Fruit fly (Drosophila melanogaster): ENCODE data around the gene CG14330.

CG14330 gene

dm6 chr3R:17426265-17426664 is 30.3 kb downstream of the CG14330 start:
- no peak for TF ChIP-seq tj (GFP tag; optimal IDR thresholded peaks at IDR 0.05)
- TF ChIP-seq Clk (GFP tag; optimal IDR thresholded peaks at IDR 0.05), result no peak
- no peak for TF ChIP-seq Crg-1 (GFP tag; optimal IDR thresholded peaks at IDR 0.05)
- TF ChIP-seq CG11617 (GFP tag; optimal IDR thresholded peaks at IDR 0.05), result no peak
- TF ChIP-seq cic (GFP tag; optimal IDR thresholded peaks at IDR 0.05), result no peak
- no peak for TF ChIP-seq CG7045 (GFP tag; optimal IDR thresholded peaks at IDR 0.05)
- no peak for TF ChIP-seq bab1 (GFP tag; optimal IDR thresholded peaks at IDR 0.05)
- TF ChIP-seq toe (GFP tag; optimal IDR thresholded peaks at IDR 0.05), result no peak
- no peak for TF ChIP-seq ovo (GFP tag; optimal IDR thresholded peaks at IDR 0.05)
- no peak for TF ChIP-seq CG14711 (tag; optimal IDR thresholded peaks at IDR 0.05)
- no peak for TF ChIP-seq pad (GFP tag; optimal IDR thresholded peaks at IDR 0.05)
- TF ChIP-seq CG5204 (GFP tag; optimal IDR thresholded peaks at IDR 0.05), result no peak
- no peak for TF ChIP-seq cnc (optimal IDR thresholded peaks at IDR 0.05)
- TF ChIP-seq CG33017 (tag; optimal IDR thresholded peaks at IDR 0.05), result no peak

DNA sequence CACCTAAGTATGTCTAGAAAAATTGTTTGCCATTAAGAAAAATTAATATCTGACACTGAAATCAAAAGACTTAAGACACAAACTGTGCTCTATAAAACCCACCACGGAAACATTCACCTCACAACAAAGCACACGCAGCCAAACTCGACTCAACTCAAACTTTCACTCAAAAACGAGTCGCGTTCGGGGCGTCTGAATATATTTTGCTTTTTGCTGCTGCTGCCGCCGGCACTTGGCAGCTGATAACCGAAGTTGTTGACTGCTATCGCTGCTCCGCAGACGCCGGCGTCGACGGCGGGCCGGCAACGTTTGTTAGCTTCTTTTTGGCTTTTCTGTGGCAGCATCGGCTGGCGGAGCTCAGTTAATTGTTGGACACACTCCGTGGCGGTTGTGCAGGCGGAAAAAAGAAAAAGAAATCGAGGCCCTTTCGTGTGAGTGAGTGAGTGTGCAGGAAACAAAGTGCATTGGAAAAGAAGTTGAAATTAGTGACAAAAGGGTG is 31.1 kb downstream of the CG14330 start, which contains the start of gene cysu:
cysu (plus strand) TSS at position 352 of the 499 bp plus-strand sequence.
- TF ChIP-seq Mnt (GFP tag; optimal IDR thresholded peaks at IDR 0.05) (no peak), CG7101 (tag; optimal IDR thresholded peaks at IDR 0.05) (no peak), CG12768 (GFP tag; optimal IDR thresholded peaks at IDR 0.05) (no peak), bab1 (GFP tag; optimal IDR thresholded peaks at IDR 0.05) (no peak), ovo (GFP tag; optimal IDR thresholded peaks at IDR 0.05) (no peak), Hr96 (GFP tag; optimal IDR thresholded peaks at IDR 0.05) (no peak), Crg-1 (GFP tag; optimal IDR thresholded peaks at IDR 0.05) (no peak), CG5204 (GFP tag; optimal IDR thresholded peaks at IDR 0.05) (no peak), cnc (optimal IDR thresholded peaks at IDR 0.05) (no peak), CG7045 (GFP tag; optimal IDR thresholded peaks at IDR 0.05) (no peak), cic (GFP tag; optimal IDR thresholded peaks at IDR 0.05) (no peak), pad (GFP tag; optimal IDR thresholded peaks at IDR 0.05) (no peak)

dm6 chr3R:17422102-17422501 is 34.5 kb downstream of the CG14330 start, which contains the start of gene CG14332:
Gene CG14332, minus strand, starts transcription at chr3R:17422202.
- TF ChIP-seq toe (GFP tag; optimal IDR thresholded peaks at IDR 0.05) (no peak), bab1 (GFP tag; optimal IDR thresholded peaks at IDR 0.05) (no peak), CG14711 (tag; optimal IDR thresholded peaks at IDR 0.05) (no peak), pad (GFP tag; optimal IDR thresholded peaks at IDR 0.05) (no peak), Crg-1 (GFP tag; optimal IDR thresholded peaks at IDR 0.05) (no peak), CG11617 (GFP tag; optimal IDR thresholded peaks at IDR 0.05) (no peak), kay (GFP tag; ENCODE audit: borderline replicate concordance) (no peak), Mnt (GFP tag; optimal IDR thresholded peaks at IDR 0.05) (no peak), Clk (GFP tag; optimal IDR thresholded peaks at IDR 0.05) (no peak), tj (GFP tag; optimal IDR thresholded peaks at IDR 0.05) (no peak), CG7045 (GFP tag; optimal IDR thresholded peaks at IDR 0.05) (no peak), CG1620 (GFP tag; optimal IDR thresholded peaks at IDR 0.05) (no peak), CG12768 (GFP tag; optimal IDR thresholded peaks at IDR 0.05) (no peak), cic (GFP tag; optimal IDR thresholded peaks at IDR 0.05) (no peak), CG5204 (GFP tag; optimal IDR thresholded peaks at IDR 0.05) (no peak), ovo (GFP tag; optimal IDR thresholded peaks at IDR 0.05) (no peak), CG33017 (tag; optimal IDR thresholded peaks at IDR 0.05) (no peak), cnc (optimal IDR thresholded peaks at IDR 0.05) (no peak), Hr96 (GFP tag; optimal IDR thresholded peaks at IDR 0.05) (no peak), CG7101 (tag; optimal IDR thresholded peaks at IDR 0.05) (no peak)

DNA sequence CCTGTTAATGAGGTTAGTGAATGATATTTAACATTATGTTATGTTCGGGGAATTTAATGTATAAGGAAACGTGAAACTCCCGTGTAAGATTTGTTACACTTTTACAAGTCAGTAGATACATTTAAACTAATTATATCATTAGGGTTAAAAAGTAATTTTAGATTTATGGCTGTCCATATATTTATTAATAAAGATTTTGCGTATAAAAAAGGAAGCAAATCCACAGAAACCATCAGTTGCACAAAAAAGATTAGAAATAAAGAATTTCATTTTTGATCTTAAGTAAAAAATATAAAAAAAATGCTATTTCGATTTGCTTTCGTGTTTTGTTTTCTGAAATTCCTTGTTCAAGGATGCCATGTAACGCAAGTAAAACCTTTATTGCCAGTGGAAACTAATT is 36.2 kb downstream of the CG14330 start, which contains the start of gene CG42835:
CG42835 (plus strand) TSS at position 301 of the 400 bp plus-strand sequence.
- TF ChIP-seq bab1 (GFP tag; optimal IDR thresholded peaks at IDR 0.05), result no peak
- no peak for TF ChIP-seq CG1620 (GFP tag; optimal IDR thresholded peaks at IDR 0.05)
- no peak for TF ChIP-seq CG7101 (tag; optimal IDR thresholded peaks at IDR 0.05)
- no peak for TF ChIP-seq Mnt (GFP tag; optimal IDR thresholded peaks at IDR 0.05)
- no peak for TF ChIP-seq kay (GFP tag; ENCODE audit: borderline replicate concordance)
- TF ChIP-seq ovo (GFP tag; optimal IDR thresholded peaks at IDR 0.05), result no peak
- no peak for TF ChIP-seq CG14711 (tag; optimal IDR thresholded peaks at IDR 0.05)
- no peak for TF ChIP-seq CG5204 (GFP tag; optimal IDR thresholded peaks at IDR 0.05)
- no peak for TF ChIP-seq CG7045 (GFP tag; optimal IDR thresholded peaks at IDR 0.05)
- no peak for TF ChIP-seq Clk (GFP tag; optimal IDR thresholded peaks at IDR 0.05)
- no peak for TF ChIP-seq Crg-1 (GFP tag; optimal IDR thresholded peaks at IDR 0.05)
- no peak for TF ChIP-seq CG33017 (tag; optimal IDR thresholded peaks at IDR 0.05)
- TF ChIP-seq pad (GFP tag; optimal IDR thresholded peaks at IDR 0.05), result no peak
- no peak for TF ChIP-seq cnc (optimal IDR thresholded peaks at IDR 0.05)
- TF ChIP-seq CG12768 (GFP tag; optimal IDR thresholded peaks at IDR 0.05), result no peak
- TF ChIP-seq CG11617 (GFP tag; optimal IDR thresholded peaks at IDR 0.05), result no peak

dm6 chr3R:17418459-17418858 is 38.1 kb downstream of the CG14330 start, which contains the start of gene CG42834:
Gene CG42834, plus strand, starts transcription at chr3R:17418759.
- TF ChIP-seq Crg-1 (GFP tag; optimal IDR thresholded peaks at IDR 0.05) (no peak), Hr96 (GFP tag; optimal IDR thresholded peaks at IDR 0.05) (no peak), kay (GFP tag; ENCODE audit: borderline replicate concordance) (no peak), CG1620 (GFP tag; optimal IDR thresholded peaks at IDR 0.05) (no peak), pad (GFP tag; optimal IDR thresholded peaks at IDR 0.05) (no peak), cic (GFP tag; optimal IDR thresholded peaks at IDR 0.05) (no peak), CG12768 (GFP tag; optimal IDR thresholded peaks at IDR 0.05) (no peak), CG11617 (GFP tag; optimal IDR thresholded peaks at IDR 0.05) (no peak), toe (GFP tag; optimal IDR thresholded peaks at IDR 0.05) (no peak), Clk (GFP tag; optimal IDR thresholded peaks at IDR 0.05) (no peak), CG33017 (tag; optimal IDR thresholded peaks at IDR 0.05) (no peak), CG14711 (tag; optimal IDR thresholded peaks at IDR 0.05) (no peak), bab1 (GFP tag; optimal IDR thresholded peaks at IDR 0.05) (no peak), Mnt (GFP tag; optimal IDR thresholded peaks at IDR 0.05) (no peak), cnc (optimal IDR thresholded peaks at IDR 0.05) (no peak)

DNA sequence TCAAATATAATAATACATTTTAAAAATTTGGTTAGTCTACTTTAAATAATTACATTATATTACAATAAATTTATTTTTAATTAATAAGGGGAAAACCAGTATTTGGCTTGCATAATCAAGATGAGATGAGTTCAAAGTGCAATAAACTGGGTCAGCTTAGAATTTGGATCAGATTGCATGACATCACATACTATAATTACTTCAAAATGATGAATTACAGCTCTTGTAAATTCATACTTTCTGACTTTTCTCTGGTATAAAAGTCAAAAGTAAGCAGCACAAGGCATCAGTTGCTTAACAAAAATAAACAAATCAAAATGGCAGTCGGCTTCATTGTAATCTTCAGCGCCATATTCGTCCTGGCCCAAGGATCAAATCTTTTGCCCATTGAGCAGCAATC is 39.4 kb downstream of the CG14330 start, which contains the start of gene CG33333:
CG33333 (plus strand) TSS at position 301 of the 400 bp plus-strand sequence.
- TF ChIP-seq CG7101 (tag; optimal IDR thresholded peaks at IDR 0.05) (no peak), tj (GFP tag; optimal IDR thresholded peaks at IDR 0.05) (no peak)

Data from whole organism, adult.